Worm (Caenorhabditis elegans): ENCODE measurements around the gene fbxb-79.

- TF ChIP-seq sptf-1 (tag; optimal IDR thresholded peaks at IDR 0.05) (no peak), elt-2 (tag; optimal IDR thresholded peaks at IDR 0.05) (no peak), pax-3 (tag; optimal IDR thresholded peaks at IDR 0.05) (no peak), unc-130 (tag; optimal IDR thresholded peaks at IDR 0.05) (no peak), elt-3 (tag; optimal IDR thresholded peaks at IDR 0.05) (no peak), nhr-28 (tag; optimal IDR thresholded peaks at IDR 0.05) (no peak), ces-1 (GFP tag; optimal IDR thresholded peaks at IDR 0.05) (no peak), lin-39 (tag; optimal IDR thresholded peaks at IDR 0.05) (no peak), jun-1 (tag; optimal IDR thresholded peaks at IDR 0.05) (no peak), ztf-11 (tag; optimal IDR thresholded peaks at IDR 0.05) (no peak)
Observed at ce11 chrIV:11146492-11146891, 42.8 kb downstream of the fbxb-79 start.
